Fruit fly (Drosophila melanogaster) whole organism, wandering third instar larva: Measurements from ENCODE around the gene CG11929.

Source experiments
- CG32264 ChIP-seq: fragments of 200-800 bp; sonication (Bioruptor generic); optimal IDR thresholded peaks from 2 replicates; lab custom pipeline; 2016; ENCODE audit warnings: missing biosample characterization, missing genetic modification characterization
- Hnf4 ChIP-seq: fragments of 200-800 bp; sonication (Bioruptor generic); optimal IDR thresholded peaks from 2 replicates; lab custom pipeline; 2016; ENCODE audit warnings: missing biosample characterization, mild to moderate bottlenecking, missing genetic modification characterization
- fru ChIP-seq: fragments of 200-800 bp; sonication (Bioruptor generic); optimal IDR thresholded peaks from 3 replicates; lab custom pipeline; 2016; ENCODE audit warnings: missing biosample characterization, mild to moderate bottlenecking, missing genetic modification characterization
- jim ChIP-seq: fragments of 175-275, 200-325 bp; sonication (Bioruptor generic); optimal IDR thresholded peaks from 2 replicates; lab custom pipeline; 2016; ENCODE audit warnings: missing biosample characterization, mild to moderate bottlenecking, missing genetic modification characterization
- psq ChIP-seq: fragments of 200-800 bp; sonication (Bioruptor generic); optimal IDR thresholded peaks from 3 replicates; lab custom pipeline; 2017; ENCODE audit warnings: missing biosample characterization, mild to moderate bottlenecking, missing genetic modification characterization, moderate library complexity
- tai ChIP-seq: sonication (Bioruptor generic); optimal IDR thresholded peaks from 2 replicates; lab custom pipeline; 2016; ENCODE audit warnings: missing biosample characterization, missing genetic modification characterization
- woc ChIP-seq: sonication (Bioruptor generic); optimal IDR thresholded peaks from 2 replicates; lab custom pipeline; 2016; ENCODE audit warnings: missing biosample characterization, mild to moderate bottlenecking, missing genetic modification characterization

DNA sequence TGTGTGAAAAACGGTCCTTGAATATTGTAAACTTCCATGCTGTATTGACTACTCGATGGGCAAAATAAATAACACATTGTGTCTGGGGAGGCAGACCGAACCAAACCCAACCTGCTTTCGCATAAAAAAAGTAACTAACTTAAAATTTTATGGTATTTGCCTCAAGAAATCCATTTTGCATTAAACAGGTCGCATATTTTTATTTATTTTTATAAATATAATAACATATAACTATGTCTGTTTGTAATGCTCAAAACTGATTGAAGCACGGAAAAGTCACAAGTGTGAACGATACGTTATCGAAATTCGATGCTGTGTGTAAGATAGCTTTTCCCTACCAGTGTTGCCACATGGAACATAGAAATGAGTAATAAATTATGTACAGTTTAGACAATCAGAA is at the start of gene CG11929:
- TF ChIP-seq CG32264, result no peak
- TF ChIP-seq woc (GFP tag; lab: Kevin White, UChicago), result no peak
- no peak for TF ChIP-seq fru (GFP tag; lab: Kevin White, UChicago)
- no peak for TF ChIP-seq jim (GFP tag; lab: Kevin White, UChicago)
- TF ChIP-seq psq (GFP tag; lab: Kevin White, UChicago), result no peak
- no peak for TF ChIP-seq Hnf4 (GFP tag; lab: Kevin White, UChicago)
- no peak for TF ChIP-seq tai
